Worm (Caenorhabditis elegans) whole organism, L4/young adult: ENCODE measurements around the gene R11.3.

Experiments used
- W03F9.2 ChIP-seq: fragments of 150-350 bp; optimal IDR thresholded peaks from 2 replicates; lab custom pipeline; 2014; ENCODE audit warnings: missing biosample characterization, missing genetic modification characterization
- dao-5 ChIP-seq: sonication (generic microtip); optimal IDR thresholded peaks from 2 replicates; lab custom pipeline; 2016; ENCODE audit warnings: missing genotype, missing genetic modification characterization, moderate library complexity, missing compliant biosample characterization
- him-1 ChIP-seq: sonication (generic microtip); optimal IDR thresholded peaks from 2 replicates; lab custom pipeline; 2016; ENCODE audit warnings: missing genotype, missing genetic modification reagents, missing genetic modification characterization, missing compliant biosample characterization

Gene R11.3

DNA sequence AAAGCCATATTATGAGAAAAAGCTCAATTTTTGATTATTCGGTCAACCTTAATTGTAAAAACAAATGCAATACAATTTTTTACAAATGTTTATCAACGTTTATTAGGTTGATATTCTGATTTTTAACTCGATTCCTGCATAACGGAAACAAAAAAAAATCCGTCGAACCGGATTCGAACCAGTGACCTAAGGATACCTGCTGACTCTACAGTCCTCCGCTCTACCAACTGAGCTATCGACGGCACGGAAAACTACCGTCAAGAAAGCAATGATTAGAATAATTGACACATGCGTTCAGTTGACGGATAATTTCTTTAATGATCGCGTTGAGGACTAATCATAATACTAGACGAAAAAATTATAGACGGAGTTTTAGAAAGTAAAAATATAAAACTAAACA lies 9.6 kb upstream of the R11.3 start:
- TF ChIP-seq him-1: no peak
- TF ChIP-seq dao-5: no peak
- no peak for TF ChIP-seq W03F9.2 (tag; lab: Kevin White, UChicago)

DNA sequence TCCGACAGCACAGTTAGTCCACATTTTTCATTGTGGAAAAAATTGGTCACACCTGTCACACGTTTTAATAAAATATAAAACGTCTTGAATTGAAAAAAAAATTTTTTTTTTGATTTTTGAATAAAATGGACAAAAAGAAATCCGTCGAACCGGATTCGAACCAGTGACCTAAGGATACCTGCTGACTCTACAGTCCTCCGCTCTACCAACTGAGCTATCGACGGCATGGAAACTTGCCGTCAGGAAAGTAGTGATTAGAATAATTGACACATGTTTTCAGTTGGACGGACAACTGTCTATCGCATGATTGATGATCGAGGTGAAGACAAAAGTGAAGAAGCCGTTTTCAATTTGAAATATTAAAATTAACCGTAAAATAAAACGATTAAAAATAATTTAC lies 9.1 kb upstream of the R11.3 start:
- TF ChIP-seq dao-5 (no peak), him-1 (no peak), W03F9.2 (tag; lab: Kevin White, UChicago) (no peak)

DNA sequence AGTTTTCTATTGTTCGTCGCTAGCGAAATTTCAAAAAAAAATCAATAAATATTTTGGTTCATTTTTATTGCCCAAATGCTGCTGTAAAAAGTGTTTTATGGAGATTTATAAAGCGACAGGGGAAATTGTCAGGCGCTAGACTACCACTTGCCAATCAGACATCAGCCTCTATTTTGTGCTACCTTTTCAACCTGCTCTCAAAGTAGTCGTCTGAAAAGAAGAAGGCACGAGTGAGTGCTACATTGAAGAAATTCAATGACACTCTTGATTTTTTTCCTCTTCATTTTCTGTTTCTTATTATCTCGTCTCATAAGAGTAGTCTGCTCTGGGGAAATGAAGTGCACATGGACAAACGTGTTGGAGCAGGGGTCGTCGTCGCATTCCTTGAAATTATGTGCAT lies 6.8 kb upstream of the R11.3 start:
- TF ChIP-seq dao-5: no peak
- TF ChIP-seq W03F9.2 (tag; lab: Kevin White, UChicago): peak; percentile 47
- TF ChIP-seq him-1: peak; percentile 70

DNA sequence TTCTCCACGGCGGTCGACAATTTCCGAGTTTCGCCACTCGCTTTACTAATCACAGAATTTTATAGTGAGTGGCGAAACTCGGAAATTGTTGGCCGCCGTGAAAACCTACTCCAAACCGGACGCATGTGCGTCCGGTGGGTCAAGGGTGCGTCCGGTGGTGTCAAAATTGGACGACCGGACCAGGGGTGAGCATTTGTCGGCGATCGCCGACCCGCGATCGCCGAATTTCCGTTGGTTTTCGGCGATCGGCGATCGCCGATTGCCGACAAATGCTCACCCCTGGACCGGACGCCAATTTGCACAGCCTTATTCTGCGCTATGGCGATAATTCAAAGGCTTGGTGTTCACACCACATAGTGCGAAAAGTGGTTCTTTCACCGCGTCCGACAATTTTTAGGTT lies 5.3 kb upstream of the R11.3 start:
- TF ChIP-seq him-1: no peak
- no peak for TF ChIP-seq dao-5
- no peak for TF ChIP-seq W03F9.2 (tag; lab: Kevin White, UChicago)

DNA sequence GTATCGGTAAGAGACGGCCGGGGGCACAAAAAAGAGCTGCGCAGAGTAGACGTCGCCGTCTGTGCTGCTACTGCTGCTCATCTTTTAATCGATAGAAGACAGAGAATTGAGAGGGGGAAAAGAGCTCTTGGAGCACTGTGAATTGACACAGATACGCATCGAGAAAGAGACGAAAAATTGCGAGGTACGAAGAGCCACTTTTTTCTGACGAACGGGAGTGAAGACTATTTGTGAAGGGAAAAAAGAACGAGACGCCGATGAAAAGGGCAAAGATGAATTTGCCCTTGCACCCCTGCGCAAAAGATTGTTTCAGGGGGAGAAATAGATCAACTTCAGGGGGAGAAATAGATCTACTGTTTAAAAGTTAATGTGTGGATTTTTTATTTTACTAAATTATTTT lies 3.2 kb upstream of the R11.3 start:
- TF ChIP-seq W03F9.2 (tag; lab: Kevin White, UChicago) (no peak), him-1 (peak; percentile 60)

DNA sequence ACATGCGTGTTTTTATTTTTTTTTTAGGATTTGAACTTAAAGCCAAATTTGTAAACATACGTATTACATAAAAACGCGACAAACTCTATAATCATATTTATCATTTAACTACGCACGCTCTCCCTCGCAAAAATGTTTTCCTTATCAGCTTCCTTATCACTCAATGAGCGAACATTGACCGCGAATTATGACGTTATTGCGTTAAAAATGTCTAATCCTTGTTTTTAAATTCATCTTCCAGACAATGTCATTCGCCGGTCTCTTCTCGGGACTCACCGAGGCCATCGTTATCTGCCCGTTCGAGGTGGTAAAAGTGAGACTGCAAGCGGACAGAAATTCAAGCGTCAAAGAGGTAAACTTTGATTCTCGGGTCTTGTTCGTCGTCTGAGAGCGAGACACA lies 6.5 kb downstream of the R11.3 start:
- TF ChIP-seq W03F9.2 (tag; lab: Kevin White, UChicago): no peak
- no peak for TF ChIP-seq him-1
- no peak for TF ChIP-seq dao-5

DNA sequence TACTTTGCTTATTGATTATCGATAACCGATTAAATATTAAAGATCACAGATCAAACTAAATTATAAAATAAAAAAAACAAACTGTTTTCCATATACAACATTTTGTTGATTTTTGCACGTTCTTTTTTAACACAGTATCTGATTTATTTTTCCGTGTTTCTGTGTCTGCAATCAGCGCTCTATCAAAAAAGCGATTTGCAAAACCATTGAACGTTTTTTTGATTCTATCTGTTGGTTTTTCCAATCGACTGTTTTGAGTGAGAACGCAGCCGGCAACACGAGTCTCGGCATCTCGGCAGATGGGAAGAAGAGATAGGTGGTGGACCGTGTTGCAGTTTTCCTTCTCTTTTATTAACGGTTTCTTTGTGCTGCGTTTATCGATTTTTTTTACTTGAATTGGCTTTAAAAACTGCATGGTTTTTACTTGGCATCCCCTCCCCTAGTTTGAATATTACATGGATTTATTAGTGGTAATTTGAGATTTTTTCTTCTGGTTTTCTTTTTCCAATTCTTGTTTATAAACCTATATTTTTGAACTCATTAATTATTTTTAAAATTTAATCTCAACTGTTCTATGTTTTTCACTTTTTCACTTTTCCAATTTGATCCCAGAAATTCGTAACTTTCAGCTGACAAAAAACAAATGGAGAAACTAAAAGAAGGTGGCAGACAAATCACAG lies 9.7 kb downstream of the R11.3 start, which contains the start of gene slc-25A21:
TSS of gene slc-25A21 (plus strand) at position 630 of the 680 bp plus-strand sequence.
- no peak for TF ChIP-seq him-1
- no peak for TF ChIP-seq dao-5
- no peak for TF ChIP-seq W03F9.2 (tag; lab: Kevin White, UChicago)

DNA sequence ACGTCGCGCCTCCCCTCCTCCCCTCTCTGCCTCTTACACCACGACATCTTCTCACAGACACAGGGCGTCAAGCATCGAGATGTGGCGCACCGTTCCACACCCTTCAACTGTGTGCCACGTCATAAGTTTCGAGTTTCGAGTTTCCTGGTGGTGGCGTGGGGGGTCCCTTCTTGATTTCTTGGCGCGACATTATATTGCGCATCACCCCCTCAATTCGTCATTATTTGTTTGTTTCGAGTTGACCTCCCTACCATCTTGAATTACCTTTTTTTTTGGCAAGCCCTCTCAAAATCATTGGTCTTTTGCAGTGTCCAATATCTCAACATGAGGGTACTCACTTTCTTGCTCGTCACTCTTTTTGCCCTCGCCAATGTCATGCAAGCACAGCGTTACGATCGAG lies 15.0 kb downstream of the R11.3 start, which contains the start of gene nlp-67:
TSS of gene nlp-67 (plus strand) at position 301 of the 400 bp plus-strand sequence.
- TF ChIP-seq him-1: no peak
- TF ChIP-seq W03F9.2 (tag; lab: Kevin White, UChicago): no peak
- TF ChIP-seq dao-5: no peak

DNA sequence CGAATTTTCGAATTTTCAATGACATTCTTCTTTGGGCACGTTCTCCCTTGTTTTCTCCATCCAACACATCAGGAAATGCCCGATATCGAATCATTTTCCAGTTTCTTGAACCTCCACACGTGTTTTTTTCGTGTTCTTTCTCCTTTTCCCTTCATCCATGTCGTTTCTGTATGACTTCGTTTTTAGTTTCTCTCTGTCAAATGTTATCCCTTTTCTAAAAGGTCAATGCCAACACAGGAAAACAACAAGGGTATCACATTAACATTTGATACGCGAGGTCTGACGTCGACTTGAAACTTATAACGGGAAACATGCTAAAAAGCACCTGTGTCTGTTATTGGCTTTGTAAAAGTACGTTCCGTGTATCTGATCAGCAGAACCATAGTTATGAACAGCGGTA lies 26.2 kb downstream of the R11.3 start:
- TF ChIP-seq W03F9.2 (tag; lab: Kevin White, UChicago) (no peak), dao-5 (no peak), him-1 (no peak)

DNA sequence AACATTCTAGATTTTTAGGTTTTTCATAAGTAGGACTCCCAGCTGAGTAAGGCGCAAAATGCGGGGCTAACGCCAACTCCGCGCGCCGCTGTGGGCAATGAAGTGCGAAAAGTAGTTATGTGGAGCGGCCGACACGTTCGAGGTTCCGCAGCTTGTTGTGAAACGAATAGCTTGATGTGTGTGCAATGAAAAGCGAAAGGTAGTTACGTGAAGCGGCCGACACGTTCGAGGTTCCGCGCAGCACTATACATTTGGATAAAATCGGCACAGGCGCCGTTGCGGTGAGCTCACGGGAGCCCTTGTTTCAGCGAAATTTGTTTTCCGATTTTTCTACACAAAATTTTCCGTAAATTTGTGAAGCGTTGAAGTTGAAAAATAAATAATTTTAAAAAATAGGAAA lies 32.1 kb downstream of the R11.3 start:
- TF ChIP-seq him-1: no peak
- no peak for TF ChIP-seq dao-5
- no peak for TF ChIP-seq W03F9.2 (tag; lab: Kevin White, UChicago)

DNA sequence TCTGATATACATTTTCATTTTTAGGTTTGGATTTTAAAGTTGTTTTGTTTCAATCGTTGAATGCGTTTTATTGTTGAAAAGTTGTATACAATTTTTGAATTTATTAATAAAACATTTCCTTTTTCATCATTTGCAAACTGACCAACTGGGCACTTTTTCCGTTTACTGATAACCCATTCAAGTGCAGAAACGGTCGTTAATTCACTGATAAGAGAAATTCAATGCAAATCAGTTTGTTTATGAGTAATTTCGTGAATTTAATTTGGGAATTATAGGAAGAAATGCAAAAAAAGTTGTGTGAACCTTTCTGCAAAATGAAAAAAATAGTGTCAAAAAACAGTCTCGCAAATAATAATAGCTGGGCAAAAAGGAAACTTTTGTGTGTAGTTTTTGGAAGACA lies 32.6 kb downstream of the R11.3 start:
- no peak for TF ChIP-seq W03F9.2 (tag; lab: Kevin White, UChicago)
- TF ChIP-seq dao-5: no peak
- no peak for TF ChIP-seq him-1

DNA sequence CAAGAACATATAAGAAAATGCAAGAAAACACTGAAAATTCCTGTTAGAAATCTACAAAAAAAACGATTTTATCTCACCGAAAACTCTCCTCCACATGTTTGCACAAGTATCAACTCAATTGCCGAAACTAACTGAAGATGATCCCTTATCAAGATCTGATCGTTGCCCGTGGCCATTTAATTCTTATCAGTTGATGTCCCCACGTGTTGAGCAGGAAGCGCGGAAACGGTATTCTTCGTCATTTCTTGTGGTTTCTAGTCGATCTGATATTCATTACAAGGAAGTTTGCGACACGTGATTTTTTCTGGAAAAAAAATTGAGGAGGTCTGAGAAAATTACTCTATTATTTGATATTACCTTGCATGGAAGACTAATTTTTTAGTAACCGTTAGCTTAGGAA lies 35.6 kb downstream of the R11.3 start, which contains the start of gene F09C8.1:
TSS of gene F09C8.1 (minus strand) at position 123 of the 400 bp plus-strand sequence.
- TF ChIP-seq dao-5 (no peak), W03F9.2 (tag; lab: Kevin White, UChicago) (no peak), him-1 (no peak)

DNA sequence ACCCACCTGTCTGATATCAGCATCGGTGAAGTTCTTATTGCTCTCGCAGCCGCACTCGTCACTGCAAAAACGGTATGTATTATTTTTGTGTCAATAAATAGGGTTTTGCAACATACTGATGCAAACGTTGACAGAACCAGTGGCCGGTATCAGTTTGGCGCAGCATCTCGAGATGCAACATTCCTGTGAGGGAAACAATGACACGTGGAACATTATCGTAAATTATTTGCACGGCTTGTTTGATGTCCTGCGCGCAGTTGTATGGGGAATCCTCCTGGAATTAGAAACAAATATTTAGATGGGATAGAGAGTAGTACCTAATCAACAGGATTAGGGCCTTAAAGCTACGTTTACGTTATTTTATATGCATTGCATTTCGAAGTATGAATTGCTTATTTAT lies 38.1 kb downstream of the R11.3 start:
- TF ChIP-seq W03F9.2 (tag; lab: Kevin White, UChicago) (no peak), dao-5 (no peak), him-1 (no peak)

DNA sequence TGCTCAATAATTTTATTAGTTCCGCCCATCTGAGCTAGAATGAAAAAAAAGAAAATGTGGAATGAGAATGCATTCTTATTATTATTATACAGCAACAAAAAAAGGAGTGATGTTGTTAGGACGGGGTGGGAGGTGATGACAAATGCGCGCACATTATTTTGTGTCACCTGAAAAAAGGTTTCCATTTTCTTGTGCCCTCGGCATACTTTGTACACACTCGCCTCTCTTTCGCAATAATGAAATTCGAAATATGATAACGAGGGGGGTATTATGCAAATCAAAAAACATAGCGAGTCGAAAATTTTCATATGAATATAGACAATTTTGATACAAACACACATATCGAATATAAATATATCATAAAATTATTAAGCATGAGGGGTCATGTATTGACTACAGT lies 39.7 kb downstream of the R11.3 start:
- TF ChIP-seq dao-5: no peak
- no peak for TF ChIP-seq him-1
- TF ChIP-seq W03F9.2 (tag; lab: Kevin White, UChicago): no peak

DNA sequence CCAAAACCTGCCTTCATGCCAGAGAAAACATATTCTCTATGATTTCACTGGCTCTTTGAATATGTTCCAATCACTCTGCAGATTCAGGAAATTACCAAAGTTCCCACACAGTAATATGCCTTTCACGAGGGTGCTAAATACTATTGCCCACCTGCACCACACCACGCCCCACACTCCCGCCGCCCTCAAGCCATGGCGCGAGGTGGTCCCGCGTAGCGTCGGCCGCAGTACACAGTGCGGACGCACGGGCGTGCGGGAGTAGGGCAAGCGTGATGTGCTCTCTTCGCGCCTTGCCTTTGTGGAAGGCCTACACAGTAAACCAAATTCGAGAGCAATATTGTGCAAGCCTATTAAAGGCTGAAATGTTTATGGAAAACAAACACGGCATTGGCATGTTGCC lies 41.6 kb downstream of the R11.3 start:
- TF ChIP-seq dao-5: no peak

DNA sequence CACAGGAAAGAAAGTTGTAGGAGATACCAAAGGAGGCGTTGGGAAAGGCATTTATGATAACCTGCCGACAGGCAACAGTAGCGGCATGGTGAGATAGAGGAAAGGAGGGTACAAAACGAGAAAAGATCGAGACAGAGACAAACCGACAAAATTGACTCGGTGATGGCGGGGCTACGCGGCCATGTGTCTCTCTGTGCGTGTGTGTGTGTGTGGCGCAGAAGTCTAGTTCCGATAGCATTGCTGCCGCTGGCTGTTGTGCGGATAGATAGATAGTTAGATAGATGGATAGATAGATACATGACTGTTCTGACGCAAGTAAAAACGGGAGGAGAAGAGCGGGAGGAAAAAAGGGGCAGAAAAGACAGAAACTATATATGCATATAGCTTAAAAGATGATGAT lies 42.2 kb downstream of the R11.3 start:
- TF ChIP-seq W03F9.2 (tag; lab: Kevin White, UChicago) (no peak), dao-5 (no peak), him-1 (no peak)
